Fruit fly (Drosophila melanogaster): ENCODE data around the gene mGluR.

- TF ChIP-seq ttk (optimal IDR thresholded peaks at IDR 0.05) (no peak), psq (optimal IDR thresholded peaks at IDR 0.05) (no peak), h (optimal IDR thresholded peaks at IDR 0.05) (no peak), Sin3A (optimal IDR thresholded peaks at IDR 0.05) (no peak), Myc (optimal IDR thresholded peaks at IDR 0.05) (no peak)
These were observed 27.5 kb upstream of the mGluR start for dm6 chr4:909134-909533.
